Fruit fly (Drosophila melanogaster) whole organism, adult: ENCODE data around the gene eIF1A.
A peak's percentile ranks its signal among the peaks of the same experiment; 100 is the strongest.

Source experiments
- CG11617 ChIP-seq: fragments of 200-800 bp; sonication (Bioruptor generic); optimal IDR thresholded peaks from 2 replicates; lab custom pipeline; 2017; ENCODE audit warnings: mild to moderate bottlenecking, missing biosample characterization, missing genetic modification reagents, missing genetic modification characterization
- CG12768 ChIP-seq: fragments of 200-800 bp; sonication (Bioruptor generic); optimal IDR thresholded peaks from 2 replicates; lab custom pipeline; 2017; ENCODE audit warnings: missing biosample characterization, missing genetic modification characterization, mild to moderate bottlenecking, moderate library complexity, missing genetic modification reagents
- CG14711 ChIP-seq: fragments of 200-800 bp; sonication (Bioruptor generic); optimal IDR thresholded peaks from 2 replicates; lab custom pipeline; 2018; ENCODE audit warnings: missing biosample characterization, mild to moderate bottlenecking, missing genetic modification characterization, moderate library complexity
- CG1620 ChIP-seq: fragments of 200-800 bp; sonication (Bioruptor generic); optimal IDR thresholded peaks from 2 replicates; lab custom pipeline; 2016; ENCODE audit warnings: missing biosample characterization, missing genetic modification characterization
- CG33017 ChIP-seq: fragments of 200-800 bp; sonication (Bioruptor generic); optimal IDR thresholded peaks from 2 replicates; lab custom pipeline; 2018; ENCODE audit warnings: missing biosample characterization, mild to moderate bottlenecking, missing genetic modification characterization, moderate library complexity
- CG5204 ChIP-seq: fragments of 200-800 bp; sonication (Bioruptor generic); optimal IDR thresholded peaks from 2 replicates; lab custom pipeline; 2016; ENCODE audit warnings: missing biosample characterization, missing genetic modification characterization
- CG7045 ChIP-seq: fragments of 200-800 bp; sonication (Bioruptor generic); optimal IDR thresholded peaks from 2 replicates; lab custom pipeline; 2017; ENCODE audit warnings: missing biosample characterization, mild to moderate bottlenecking, missing genetic modification characterization
- CG7101 ChIP-seq: fragments of 200-800 bp; sonication (Bioruptor generic); optimal IDR thresholded peaks from 2 replicates; lab custom pipeline; 2018; ENCODE audit warnings: missing biosample characterization, mild to moderate bottlenecking, missing genetic modification characterization, moderate library complexity
- Clk ChIP-seq: fragments of 200-800 bp; sonication (Bioruptor generic); optimal IDR thresholded peaks from 2 replicates; lab custom pipeline; 2017; ENCODE audit warnings: missing biosample characterization, missing genetic modification characterization
- Crg-1 ChIP-seq: fragments of 200-800 bp; sonication (Bioruptor generic); optimal IDR thresholded peaks from 2 replicates; lab custom pipeline; 2016; ENCODE audit warnings: missing biosample characterization, missing genetic modification characterization
- Hr96 ChIP-seq: fragments of 200-800 bp; sonication (Bioruptor generic); optimal IDR thresholded peaks from 2 replicates; lab custom pipeline; 2016; ENCODE audit warnings: missing biosample characterization, missing genetic modification characterization
- Mnt ChIP-seq: fragments of 200-800 bp; sonication (Bioruptor generic); optimal IDR thresholded peaks from 2 replicates; lab custom pipeline; 2016; ENCODE audit warnings: missing biosample characterization, mild to moderate bottlenecking, missing genetic modification characterization
- bab1 ChIP-seq: fragments of 200-800 bp; sonication (Bioruptor generic); optimal IDR thresholded peaks from 3 replicates; lab custom pipeline; 2019; ENCODE audit warnings: missing biosample characterization, mild to moderate bottlenecking, missing genetic modification characterization, moderate library complexity
- cic ChIP-seq: fragments of 200-800 bp; sonication (Bioruptor generic); optimal IDR thresholded peaks from 2 replicates; lab custom pipeline; 2017; ENCODE audit warnings: missing biosample characterization, mild to moderate bottlenecking, missing genetic modification characterization, moderate library complexity
- cnc ChIP-seq, 2 experiments: fragments of >200 bp; optimal IDR thresholded peaks; 2 replicates each; lab custom pipeline; 2017
- kay ChIP-seq: fragments of 200-800 bp; sonication (Bioruptor generic); peaks from one replicate; lab custom pipeline; 2016; ENCODE audit warnings: missing biosample characterization, missing genetic modification characterization, borderline replicate concordance
- ovo ChIP-seq: fragments of 200-800 bp; sonication (Bioruptor generic); optimal IDR thresholded peaks from 2 replicates; lab custom pipeline; 2016; ENCODE audit warnings: missing biosample characterization, missing genetic modification characterization
- pad ChIP-seq: fragments of 200-800 bp; sonication (Bioruptor generic); optimal IDR thresholded peaks from 3 replicates; lab custom pipeline; 2017; ENCODE audit warnings: missing biosample characterization, missing genetic modification characterization, mild to moderate bottlenecking, moderate library complexity, missing genetic modification reagents
- tj ChIP-seq: fragments of 200-800 bp; sonication (Bioruptor generic); optimal IDR thresholded peaks from 3 replicates; lab custom pipeline; 2017; ENCODE audit warnings: missing biosample characterization, mild to moderate bottlenecking, missing genetic modification characterization, moderate library complexity
- toe ChIP-seq: fragments of 200-800 bp; sonication (Bioruptor generic); optimal IDR thresholded peaks from 2 replicates; lab custom pipeline; 2016; ENCODE audit warnings: missing biosample characterization, missing genetic modification characterization

The eIF1A gene

dm6 chr3R:18302749-18303148 lies 28.3 kb downstream of the eIF1A start, which contains the start of gene CG7126:
CG7126 (minus strand) TSS chr3R:18302849.
- TF ChIP-seq pad (GFP tag; lab: Kevin White, UChicago) (no peak), ovo (GFP tag; lab: Kevin White, UChicago) (no peak), CG5204 (no peak), toe (GFP tag; lab: Kevin White, UChicago) (no peak), Crg-1 (no peak), bab1 (no peak), CG1620 (GFP tag; lab: Kevin White, UChicago) (no peak), CG11617 (no peak), Hr96 (GFP tag; lab: Kevin White, UChicago) (no peak), cnc (optimal IDR thresholded peaks at IDR 0.05; lab: Kevin White, UChicago) (no peak), Mnt (no peak), CG7045 (no peak)

DNA sequence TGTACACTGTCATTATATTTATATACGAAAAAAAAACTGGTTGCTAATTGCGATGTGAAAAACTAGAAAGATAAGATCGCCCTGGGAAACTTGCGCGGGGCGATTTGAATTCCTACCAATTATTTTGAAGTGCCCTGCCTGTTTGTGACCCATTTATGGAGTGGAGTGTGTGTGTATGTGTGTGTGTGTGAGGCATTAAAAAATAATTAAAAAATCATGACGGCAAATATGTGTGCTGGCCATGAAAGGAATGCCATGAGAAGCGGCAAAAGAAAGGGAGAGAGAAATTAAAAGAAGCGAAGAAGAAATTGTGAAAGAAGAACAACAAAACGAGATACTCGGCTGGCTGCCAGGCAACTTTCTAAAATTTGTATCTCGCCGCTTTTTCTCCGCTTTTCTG lies 35.4 kb downstream of the eIF1A start:
- TF ChIP-seq toe (GFP tag; lab: Kevin White, UChicago): no peak
- no peak for TF ChIP-seq CG14711 (tag; lab: Kevin White, UChicago)
- no peak for TF ChIP-seq CG7101 (tag; lab: Kevin White, UChicago)
- no peak for TF ChIP-seq CG1620 (GFP tag; lab: Kevin White, UChicago)
- no peak for TF ChIP-seq ovo (GFP tag; lab: Kevin White, UChicago)
- TF ChIP-seq pad (GFP tag; lab: Kevin White, UChicago): no peak
- no peak for TF ChIP-seq CG33017 (tag; lab: Kevin White, UChicago)
- TF ChIP-seq CG7045: no peak
- no peak for TF ChIP-seq kay
- no peak for TF ChIP-seq Clk
- no peak for TF ChIP-seq cic (GFP tag; lab: Kevin White, UChicago)
- no peak for TF ChIP-seq cnc (optimal IDR thresholded peaks at IDR 0.05; lab: Kevin White, UChicago)
- TF ChIP-seq Crg-1: no peak
- TF ChIP-seq CG11617: no peak
- no peak for TF ChIP-seq bab1
- TF ChIP-seq Hr96 (GFP tag; lab: Kevin White, UChicago): no peak

DNA sequence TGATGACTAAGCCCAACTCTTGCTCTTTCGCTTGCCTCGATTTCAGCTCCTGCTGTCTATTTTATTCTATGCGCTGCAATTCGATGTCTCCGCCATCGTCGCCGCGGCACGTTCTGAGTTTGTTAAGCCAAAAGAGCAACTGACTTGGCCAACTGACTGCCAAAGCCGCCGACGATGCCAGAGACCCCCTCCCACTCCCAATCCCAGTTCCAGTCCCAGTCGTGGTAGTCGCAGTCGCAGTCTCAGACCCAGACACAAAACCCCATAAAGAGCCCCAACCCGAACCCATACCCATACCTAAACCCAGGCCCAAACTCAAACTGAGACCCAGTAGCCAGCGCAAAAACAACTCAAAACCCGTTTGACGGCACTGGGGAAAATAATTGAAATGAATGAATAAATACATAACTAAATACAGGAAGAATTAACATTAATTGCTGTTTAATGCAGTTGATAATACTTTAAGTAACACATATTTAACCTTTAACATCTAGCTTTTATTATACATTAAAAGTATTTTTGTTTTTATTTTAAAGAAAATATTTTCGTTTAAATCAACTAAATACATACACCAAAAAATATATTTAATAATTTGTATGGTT lies 36.4 kb downstream of the eIF1A start:
- TF ChIP-seq CG5204 (no peak), tj (GFP tag; lab: Kevin White, UChicago) (no peak), bab1 (no peak), ovo (GFP tag; lab: Kevin White, UChicago) (no peak), CG33017 (tag; lab: Kevin White, UChicago) (no peak), Mnt (no peak), CG7045 (no peak), Crg-1 (no peak), Clk (no peak), CG11617 (no peak), CG14711 (tag; lab: Kevin White, UChicago) (no peak), kay (no peak), cic (GFP tag; lab: Kevin White, UChicago) (no peak), Hr96 (GFP tag; lab: Kevin White, UChicago) (no peak)

- TF ChIP-seq kay (no peak), pad (GFP tag; lab: Kevin White, UChicago) (peak; percentile 32), CG7045 (no peak), CG12768 (GFP tag; lab: Kevin White, UChicago) (peak; percentile 26), CG5204 (no peak), CG7101 (tag; lab: Kevin White, UChicago) (peak; percentile 59), CG14711 (tag; lab: Kevin White, UChicago) (no peak), cic (GFP tag; lab: Kevin White, UChicago) (peak; percentile 36), ovo (GFP tag; lab: Kevin White, UChicago) (peak; percentile 59), Clk (peak; percentile 42), CG11617 (peak; percentile 44), Crg-1 (no peak), CG33017 (tag; lab: Kevin White, UChicago) (peak; percentile 74)
Observed at dm6 chr3R:18311368-18311919, 37.0 kb downstream of the eIF1A start.

DNA sequence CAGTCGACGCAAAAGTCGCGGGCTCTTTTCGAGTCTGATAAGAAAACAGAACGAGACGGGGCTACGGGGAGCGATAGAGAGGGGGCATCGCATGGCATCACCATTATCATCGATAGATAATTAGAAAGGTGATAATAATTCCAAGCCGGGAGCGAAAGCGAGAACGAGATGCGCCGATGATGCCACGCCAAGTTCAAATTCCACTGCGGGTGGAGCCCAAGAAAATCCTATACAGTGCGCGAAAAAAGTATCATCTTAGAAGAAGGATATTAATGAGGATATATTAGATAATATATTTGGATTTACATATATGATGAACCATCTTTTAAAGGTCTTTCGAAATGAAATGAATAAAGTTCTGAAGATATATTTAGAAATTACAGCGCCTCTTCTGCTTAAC lies 38.3 kb downstream of the eIF1A start:
- no peak for TF ChIP-seq pad (GFP tag; lab: Kevin White, UChicago)
- TF ChIP-seq kay: peak; percentile 84
- TF ChIP-seq Hr96 (GFP tag; lab: Kevin White, UChicago): no peak
- TF ChIP-seq bab1: no peak
- no peak for TF ChIP-seq Crg-1

DNA sequence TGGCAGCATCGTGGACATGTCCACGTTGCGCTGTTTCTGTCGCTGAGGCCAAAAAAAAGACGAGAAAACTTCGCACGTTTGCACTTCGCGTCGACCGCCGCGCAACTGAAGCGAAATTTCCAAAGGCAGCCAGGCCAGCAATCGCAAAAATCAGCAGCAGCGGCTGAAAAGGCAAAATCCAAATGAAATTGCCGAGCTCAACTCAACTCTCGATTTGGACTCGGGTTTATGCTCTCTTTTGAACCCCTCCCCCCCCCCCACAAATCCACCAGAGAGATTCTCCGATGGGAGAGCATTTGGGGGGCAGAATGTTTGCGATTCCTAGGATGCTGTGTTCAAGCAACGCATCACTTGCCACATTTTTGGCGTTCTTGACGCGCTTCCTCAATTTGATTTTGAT lies 39.9 kb downstream of the eIF1A start, which contains the start of gene PKD:
TSS of gene PKD (minus strand) at position 88 of the 400 bp plus-strand sequence.
- TF ChIP-seq Mnt: peak; percentile 28
- no peak for TF ChIP-seq cnc (optimal IDR thresholded peaks at IDR 0.05; lab: Kevin White, UChicago)

DNA sequence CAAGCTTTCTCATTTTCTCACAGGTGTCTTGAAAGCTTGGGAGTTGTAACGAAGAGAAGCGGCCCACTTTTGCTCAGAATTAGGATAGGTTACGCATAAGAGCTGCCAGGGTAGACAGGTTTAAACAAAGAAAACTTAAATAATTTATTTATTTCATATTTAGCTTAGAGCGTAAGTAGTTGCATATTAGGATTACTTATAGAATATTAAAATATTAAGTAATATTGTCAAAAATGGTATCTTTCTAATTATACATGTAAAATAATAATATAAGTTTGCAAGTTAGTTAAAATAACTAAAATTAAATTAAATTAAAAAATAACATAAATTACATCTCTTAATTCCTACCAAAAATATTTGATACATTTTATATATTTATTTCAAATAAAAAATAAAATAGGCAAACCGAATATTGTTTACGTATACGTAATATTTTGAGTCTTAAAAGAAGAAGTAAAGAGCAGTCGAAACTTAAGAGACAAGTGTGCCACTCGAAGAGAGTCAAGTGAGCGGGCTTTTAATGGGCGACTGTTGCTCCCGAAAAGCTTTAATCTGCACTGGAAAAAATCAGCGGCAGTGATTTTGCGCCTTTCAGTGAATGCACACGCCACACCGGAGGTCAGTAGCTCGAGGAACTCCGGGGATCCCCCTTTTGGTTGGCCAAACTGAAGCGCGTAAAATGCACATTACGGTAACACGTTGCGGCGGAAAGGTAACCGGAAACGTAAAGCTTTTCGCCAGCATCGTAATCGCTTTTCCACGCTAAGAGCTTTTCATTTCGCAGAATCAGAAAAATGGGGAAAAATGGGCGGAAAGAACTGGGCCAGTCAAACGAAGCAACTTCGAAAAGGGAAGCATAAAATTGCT lies 40.6 kb downstream of the eIF1A start:
- TF ChIP-seq Crg-1: no peak
- no peak for TF ChIP-seq kay
- peak; percentile 84 for TF ChIP-seq CG33017 (tag; lab: Kevin White, UChicago)
- TF ChIP-seq toe (GFP tag; lab: Kevin White, UChicago): no peak
- TF ChIP-seq CG5204: peak; percentile 18
- peak; percentile 13 for TF ChIP-seq CG7045
- no peak for TF ChIP-seq pad (GFP tag; lab: Kevin White, UChicago)
- TF ChIP-seq Hr96 (GFP tag; lab: Kevin White, UChicago): peak; percentile 1
- no peak for TF ChIP-seq cnc (optimal IDR thresholded peaks at IDR 0.05; lab: Kevin White, UChicago)
- TF ChIP-seq CG11617: no peak
- no peak for TF ChIP-seq Mnt
- TF ChIP-seq tj (GFP tag; lab: Kevin White, UChicago): no peak
- peak; percentile 70 for TF ChIP-seq CG14711 (tag; lab: Kevin White, UChicago)
- peak; percentile 2 for TF ChIP-seq cic (GFP tag; lab: Kevin White, UChicago)
- no peak for TF ChIP-seq CG1620 (GFP tag; lab: Kevin White, UChicago)
- no peak for TF ChIP-seq bab1
- TF ChIP-seq Clk: no peak
- no peak for TF ChIP-seq ovo (GFP tag; lab: Kevin White, UChicago)
- peak; percentile 31 for TF ChIP-seq CG12768 (GFP tag; lab: Kevin White, UChicago)
- TF ChIP-seq CG7101 (tag; lab: Kevin White, UChicago): peak; percentile 46
